Worm (Caenorhabditis elegans) whole organism, L3 larva: ENCODE measurements around the gene ipla-6.
"Not testable (repeated sequence)": the region's sequence is repeated elsewhere in the genome, so short reads cannot be mapped to it uniquely, and the experiment has no call there.

ENCODE experiments used
- nhr-11 ChIP-seq: fragments of 150-350 bp; optimal IDR thresholded peaks from 2 replicates; lab custom pipeline; 2014; ENCODE audit warnings: missing biosample characterization, missing genetic modification characterization
- nhr-23 ChIP-seq: fragments of 150-350 bp; optimal IDR thresholded peaks from 2 replicates; lab custom pipeline; 2014; ENCODE audit warnings: missing biosample characterization, missing genetic modification reagents, missing genetic modification characterization
- pqm-1 ChIP-seq: fragments of 150-350 bp; optimal IDR thresholded peaks from 2 replicates; lab custom pipeline; 2017; ENCODE audit warnings: missing biosample characterization, missing genetic modification characterization, inconsistent platforms

ce11 chrIV:6347213-6347612 lies 9.8 kb downstream of the ipla-6 start, which contains the start of gene Y73B6BL.289:
- not testable (repeated sequence) for TF ChIP-seq nhr-23 (tag; lab: Kevin White, UChicago); pqm-1; nhr-11 (tag; lab: Kevin White, UChicago)
